Worm (Caenorhabditis elegans): ENCODE measurements around the gene Y66D12A.7.

DNA sequence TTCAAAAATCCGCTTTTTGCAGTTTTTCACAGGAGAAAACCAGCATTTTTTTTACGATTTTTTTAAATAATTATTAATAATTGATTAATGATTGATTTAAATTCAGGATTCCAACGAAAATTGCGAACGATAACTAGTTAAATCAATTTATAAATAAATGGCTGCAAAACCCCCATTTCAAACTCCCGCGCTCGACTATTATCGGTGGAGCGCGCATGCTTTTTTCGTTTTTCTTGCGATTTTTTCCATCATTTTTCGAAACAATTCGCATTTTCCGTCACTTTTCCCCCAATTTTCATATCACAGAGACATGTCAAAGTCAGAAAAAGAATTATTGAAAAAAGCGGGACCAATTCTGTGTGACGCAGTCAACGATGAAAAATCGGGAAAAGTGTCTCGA lies 14.7 kb downstream of the Y66D12A.7 start, which contains the start of gene Y66D12A.10:
- TF ChIP-seq ceh-82 (tag; optimal IDR thresholded peaks at IDR 0.05) (no peak), nhr-11 (tag; optimal IDR thresholded peaks at IDR 0.05) (no peak), lin-29 (GFP tag; IDR thresholded peaks at IDR 0.05) (no peak)

All from whole organism, L4 larva.